Worm (Caenorhabditis elegans) whole organism, L4 larva: Measurements from ENCODE around the gene T05A8.2.

ENCODE experiments used
- F37D6.2 ChIP-seq: sonication (generic microtip); optimal IDR thresholded peaks from 2 replicates; lab custom pipeline; 2016; ENCODE audit warnings: mild to moderate bottlenecking, missing genetic modification characterization, missing compliant biosample characterization
- F49E8.2 ChIP-seq: sonication (generic microtip); optimal IDR thresholded peaks from 2 replicates; lab custom pipeline; 2016; ENCODE audit warnings: missing compliant biosample characterization, mild to moderate bottlenecking, missing genetic modification characterization, borderline replicate concordance
- T20F7.1 ChIP-seq: fragments of 200-800 bp; sonication (Bioruptor generic); optimal IDR thresholded peaks from 2 replicates; lab custom pipeline; 2018; ENCODE audit warnings: mild to moderate bottlenecking, missing genetic modification characterization, missing compliant biosample characterization
- Y48G9A.11 ChIP-seq: fragments of 200-800 bp; sonication (Bioruptor generic); IDR thresholded peaks from 2 replicates; pipeline ENCODE4 v1.3.6; 2022; ENCODE audit warnings: missing genetic modification reagents, missing genetic modification characterization, missing compliant biosample characterization
- Y5F2A.4 ChIP-seq: fragments of 200-800 bp; sonication (Bioruptor generic); optimal IDR thresholded peaks from 2 replicates; lab custom pipeline; 2018; ENCODE audit warnings: mild to moderate bottlenecking, missing genetic modification characterization, missing compliant biosample characterization
- aha-1 ChIP-seq: fragments of 150-350 bp; peaks from one replicate; lab custom pipeline; 2014; ENCODE audit warnings: missing biosample characterization, missing genetic modification characterization
- ama-1 ChIP-seq: fragments of 150-350 bp; optimal IDR thresholded peaks from 2 replicates; lab custom pipeline; 2014; ENCODE audit warnings: inconsistent platforms, mixed read lengths
- ceh-20 ChIP-seq: fragments of 200-800 bp; sonication (Bioruptor generic); IDR thresholded peaks from 2 replicates; pipeline ENCODE4 v1.3.6; 2022; ENCODE audit warnings: missing genetic modification reagents, missing genetic modification characterization, missing compliant biosample characterization
- ceh-28 ChIP-seq: fragments of 150-350 bp; optimal IDR thresholded peaks from 2 replicates; lab custom pipeline; 2014; ENCODE audit warnings: missing biosample characterization, missing genetic modification reagents, missing genetic modification characterization
- ceh-62 ChIP-seq: sonication (generic microtip); optimal IDR thresholded peaks from 2 replicates; lab custom pipeline; 2017; ENCODE audit warnings: missing biosample characterization, missing genetic modification characterization
- ceh-82 ChIP-seq: sonication (generic microtip); optimal IDR thresholded peaks from 2 replicates; lab custom pipeline; 2017; ENCODE audit warnings: missing biosample characterization, missing genetic modification characterization
- daf-12 ChIP-seq: fragments of 150-350 bp; optimal IDR thresholded peaks from 2 replicates; lab custom pipeline; 2014; ENCODE audit warnings: missing biosample characterization, missing genetic modification reagents, missing genetic modification characterization
- dmd-8 ChIP-seq: fragments of 200-800 bp; sonication (Bioruptor generic); IDR thresholded peaks from 2 replicates; pipeline ENCODE4 v1.3.6; 2022; ENCODE audit warnings: missing genetic modification characterization, missing compliant biosample characterization
- duxl-1 ChIP-seq: sonication (generic microtip); optimal IDR thresholded peaks from 2 replicates; lab custom pipeline; 2016; ENCODE audit warnings: mild to moderate bottlenecking, missing genetic modification characterization, moderate library complexity, missing compliant biosample characterization; ENCODE audit not compliant: poor library complexity
- egl-27 ChIP-seq: sonication (generic microtip); optimal IDR thresholded peaks from 3 replicates; lab custom pipeline; 2017; ENCODE audit warnings: missing biosample characterization, missing genetic modification reagents, missing genetic modification characterization
- fkh-10 ChIP-seq: fragments of 150-350 bp; optimal IDR thresholded peaks from 2 replicates; lab custom pipeline; 2014; ENCODE audit warnings: missing biosample characterization, missing genetic modification reagents, missing genetic modification characterization
- fos-1 ChIP-seq: fragments of 150-350 bp; optimal IDR thresholded peaks from 2 replicates; lab custom pipeline; 2014; ENCODE audit warnings: missing biosample characterization, missing genetic modification characterization
- hlh-11 ChIP-seq: fragments of 200-800 bp; sonication (Bioruptor generic); optimal IDR thresholded peaks from 2 replicates; lab custom pipeline; 2018; ENCODE audit warnings: mild to moderate bottlenecking, missing genetic modification characterization, missing compliant biosample characterization
- hlh-30 ChIP-seq: sonication (generic microtip); optimal IDR thresholded peaks from 2 replicates; lab custom pipeline; 2017; ENCODE audit warnings: antibody characterized with exemption, mild to moderate bottlenecking, missing genetic modification characterization, missing compliant biosample characterization; ENCODE audit not compliant: insufficient read depth
- jun-1 ChIP-seq: fragments of 150-350 bp; optimal IDR thresholded peaks from 2 replicates; lab custom pipeline; 2014; ENCODE audit warnings: missing biosample characterization, missing genetic modification reagents, missing genetic modification characterization
- lim-7 ChIP-seq: fragments of 200-800 bp; sonication (Bioruptor generic); IDR thresholded peaks from 2 replicates; pipeline ENCODE4 v1.3.6; 2022; ENCODE audit warnings: missing genetic modification characterization, missing compliant biosample characterization
- lin-1 ChIP-seq: fragments of 200-800 bp; sonication (Bioruptor generic); IDR thresholded peaks from 2 replicates; pipeline ENCODE4 v1.3.6; 2022; ENCODE audit warnings: missing genetic modification reagents, missing genetic modification characterization, missing compliant biosample characterization
- lin-38 ChIP-seq: fragments of 200-800 bp; sonication (Bioruptor generic); IDR thresholded peaks from 2 replicates; pipeline ENCODE4 v1.3.6; 2022; ENCODE audit warnings: missing genetic modification reagents, missing genetic modification characterization, missing compliant biosample characterization
- lin-39 ChIP-seq: fragments of 150-350 bp; optimal IDR thresholded peaks from 2 replicates; lab custom pipeline; 2014; ENCODE audit warnings: missing biosample characterization, missing genetic modification reagents, missing genetic modification characterization
- lsy-2 ChIP-seq, 2 experiments: fragments of 150-350 bp in 1 of 2; sonication (generic microtip) in 1 of 2; optimal IDR thresholded peaks; 2 replicates each; lab custom pipeline; 2014 to 2017; ENCODE audit warnings: missing biosample characterization in 2 of 2, missing genetic modification characterization in 2 of 2
- mep-1 ChIP-seq: fragments of 150-350 bp; sonication (generic microtip); optimal IDR thresholded peaks from 3 replicates; lab custom pipeline; 2014; ENCODE audit warnings: missing biosample characterization, missing genetic modification characterization
- mes-2 ChIP-seq: sonication (generic microtip); optimal IDR thresholded peaks from 2 replicates; lab custom pipeline; 2016; ENCODE audit warnings: missing genotype, mild to moderate bottlenecking, missing genetic modification characterization, missing compliant biosample characterization; ENCODE audit not compliant: poor library complexity, severe bottlenecking
- mxl-3 ChIP-seq: fragments of 200-800 bp; sonication (Bioruptor generic); optimal IDR thresholded peaks from 2 replicates; lab custom pipeline; 2018; ENCODE audit warnings: mild to moderate bottlenecking, missing genetic modification characterization, missing compliant biosample characterization
- nhr-102 ChIP-seq: sonication (generic microtip); optimal IDR thresholded peaks from 2 replicates; lab custom pipeline; 2016; ENCODE audit warnings: mild to moderate bottlenecking, missing genetic modification characterization, moderate library complexity, missing compliant biosample characterization
- nhr-11 ChIP-seq: fragments of 150-350 bp; optimal IDR thresholded peaks from 2 replicates; lab custom pipeline; 2014; ENCODE audit warnings: missing biosample characterization, missing genetic modification characterization
- nhr-111 ChIP-seq: fragments of 200-800 bp; sonication (Bioruptor generic); optimal IDR thresholded peaks from 2 replicates; lab custom pipeline; 2018; ENCODE audit warnings: mild to moderate bottlenecking, missing genetic modification characterization, missing compliant biosample characterization
- nhr-25 ChIP-seq: sonication (generic microtip); optimal IDR thresholded peaks from 2 replicates; lab custom pipeline; 2017; ENCODE audit warnings: missing genetic modification characterization, mild to moderate bottlenecking, missing compliant biosample characterization, antibody characterized with exemption, moderate library complexity, borderline replicate concordance; ENCODE audit not compliant: insufficient read depth
- nhr-28 ChIP-seq: fragments of 150-350 bp; optimal IDR thresholded peaks from 2 replicates; lab custom pipeline; 2014; ENCODE audit warnings: missing biosample characterization, missing genetic modification characterization
- nhr-77 ChIP-seq: fragments of 150-350 bp; optimal IDR thresholded peaks from 2 replicates; lab custom pipeline; 2014; ENCODE audit warnings: missing biosample characterization, missing genetic modification characterization
- rbr-2 ChIP-seq: sonication (generic microtip); optimal IDR thresholded peaks from 2 replicates; lab custom pipeline; 2016; ENCODE audit warnings: missing genotype, missing genetic modification characterization, missing compliant biosample characterization
- set-16 ChIP-seq: fragments of 200-800 bp; sonication (Bioruptor generic); IDR thresholded peaks from 2 replicates; pipeline ENCODE4 v1.3.6; 2022; ENCODE audit warnings: missing genetic modification reagents, missing genetic modification characterization, missing compliant biosample characterization
- skn-1 ChIP-seq: fragments of 150-350 bp; optimal IDR thresholded peaks from 2 replicates; lab custom pipeline; 2014; ENCODE audit warnings: missing biosample characterization, missing genetic modification characterization
- unc-130 ChIP-seq: sonication (generic microtip); optimal IDR thresholded peaks from 2 replicates; lab custom pipeline; 2016; ENCODE audit warnings: missing genetic modification reagents, missing genetic modification characterization, missing compliant biosample characterization
- unc-62 ChIP-seq, 3 experiments: fragments of 150-350 bp in 1 of 3; sonication (generic microtip); optimal IDR thresholded peaks in 2 of 3; peaks in 1 of 3; 1 replicate in 1 of 3; 2 replicates in 2 of 3; lab custom pipeline; 2014 to 2017; ENCODE audit warnings: missing biosample characterization in 3 of 3, missing genetic modification characterization in 3 of 3, missing genetic modification reagents in 3 of 3, missing genotype in 1 of 3
- zip-2 ChIP-seq: fragments of 150-350 bp; optimal IDR thresholded peaks from 2 replicates; lab custom pipeline; 2014; ENCODE audit warnings: missing biosample characterization, missing genetic modification characterization
- ztf-11 ChIP-seq: fragments of 150-350 bp; optimal IDR thresholded peaks from 2 replicates; lab custom pipeline; 2014; ENCODE audit warnings: missing biosample characterization, missing genetic modification characterization

The T05A8.2 gene

DNA sequence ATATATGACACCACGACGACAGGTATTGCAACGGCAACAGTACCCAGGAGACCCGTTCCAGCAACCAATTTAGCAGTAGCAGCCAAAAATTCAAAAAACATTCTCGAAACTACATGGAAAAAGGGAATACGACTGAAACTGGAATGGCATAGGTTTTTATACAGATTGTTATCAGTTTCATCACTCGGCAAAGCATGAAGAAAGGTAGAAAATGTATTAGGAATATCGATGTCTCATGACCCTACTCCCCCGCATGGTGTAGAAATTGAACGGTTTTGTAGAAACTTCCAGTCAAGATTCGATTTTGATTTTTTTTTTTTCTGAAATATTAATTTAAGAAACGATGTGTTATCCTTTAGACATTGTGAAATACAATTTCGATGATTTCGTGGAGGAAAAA lies at the start of gene T05A8.2:
Gene T05A8.2, minus strand, starts transcription at position 101 of the 400 bp plus-strand sequence.
- peak in 1 of 2 experiments; percentile 35 for TF ChIP-seq unc-62 (GFP tag; optimal IDR thresholded peaks at IDR 0.05 in 1 of 2; lab: Kevin White, UChicago)
- no peak for TF ChIP-seq unc-62 (tag; optimal IDR thresholded peaks at IDR 0.05; lab: Kevin White, UChicago)
- TF ChIP-seq skn-1 (tag; lab: Kevin White, UChicago), result no peak

DNA sequence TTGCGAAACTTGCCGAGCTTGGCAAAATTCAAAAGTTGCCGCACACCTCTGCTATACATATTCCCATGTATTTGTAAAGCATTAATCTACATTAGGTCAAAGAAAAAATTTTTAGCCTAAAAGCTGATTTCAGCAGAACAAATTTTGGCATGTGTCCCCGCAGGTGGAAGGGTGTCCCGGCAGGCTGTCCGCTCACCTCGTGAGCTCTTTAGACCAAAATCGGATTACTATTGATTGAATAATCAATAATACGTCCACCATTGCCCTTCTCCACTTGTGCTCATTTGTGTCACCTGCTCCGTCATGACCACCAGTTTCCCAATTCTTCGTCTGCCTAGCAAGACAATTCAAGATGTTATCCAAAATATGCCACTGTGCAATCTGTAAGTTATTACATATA lies 47.7 kb upstream of the T05A8.2 start, which contains the start of gene fbxb-107:
Gene fbxb-107, plus strand, starts transcription at position 297 of the 400 bp plus-strand sequence.
- TF ChIP-seq mep-1 (no peak), nhr-111 (GFP tag; lab: Kevin White, UChicago) (no peak), ztf-11 (tag; lab: Kevin White, UChicago) (no peak), ama-1 (lab: Kevin White, UChicago) (no peak), fos-1 (no peak), fkh-10 (GFP tag; lab: Kevin White, UChicago) (no peak), ceh-62 (tag; lab: Kevin White, UChicago) (no peak), egl-27 (tag; lab: Kevin White, UChicago) (no peak), hlh-30 (tag; lab: Kevin White, UChicago) (no peak), T20F7.1 (GFP tag; lab: Kevin White, UChicago) (no peak), ceh-82 (no peak), zip-2 (tag; lab: Kevin White, UChicago) (no peak), unc-62 (GFP tag; optimal IDR thresholded peaks at IDR 0.05 in 1 of 2; lab: Kevin White, UChicago) (no peak), unc-62 (tag; optimal IDR thresholded peaks at IDR 0.05; lab: Kevin White, UChicago) (no peak), duxl-1 (tag; lab: Kevin White, UChicago) (no peak), F37D6.2 (tag; lab: Kevin White, UChicago) (no peak), lsy-2 (tag; optimal IDR thresholded peaks at IDR 0.05; lab: Kevin White, UChicago) (no peak), Y5F2A.4 (GFP tag; lab: Kevin White, UChicago) (no peak)

DNA sequence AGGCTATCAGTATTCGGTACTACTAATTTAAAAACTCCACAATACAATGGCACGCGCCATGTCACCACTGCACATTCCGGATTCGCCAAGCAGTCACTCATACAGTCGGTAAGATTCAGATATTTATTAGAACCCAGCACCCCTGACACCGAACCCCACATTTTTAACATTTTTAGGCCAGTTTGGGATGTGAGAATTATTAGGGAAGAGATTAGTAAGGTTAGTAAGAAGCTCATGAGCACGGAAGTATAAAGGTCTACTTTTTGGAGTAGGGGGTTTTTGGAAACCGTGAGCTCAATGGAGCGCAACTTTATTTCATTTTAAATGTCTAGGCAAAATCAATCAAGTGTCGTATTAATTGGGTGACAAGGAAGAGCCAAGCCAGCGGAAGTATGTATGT lies 47.1 kb upstream of the T05A8.2 start, which contains the start of gene F29A7.8:
Gene F29A7.8, minus strand, starts transcription at position 101 of the 400 bp plus-strand sequence.
- TF ChIP-seq lin-39 (tag; lab: Kevin White, UChicago), result no peak
- TF ChIP-seq aha-1, result peak; percentile 12

- no peak for TF ChIP-seq fos-1
- TF ChIP-seq F49E8.2 (tag; lab: Kevin White, UChicago), result no peak
- TF ChIP-seq lim-7 (GFP tag; lab: Robert Waterston, UW), result no peak
- TF ChIP-seq dmd-8, result no peak
- no peak for TF ChIP-seq duxl-1 (tag; lab: Kevin White, UChicago)
- no peak for TF ChIP-seq nhr-28 (tag; lab: Kevin White, UChicago)
- TF ChIP-seq unc-62 (GFP tag; optimal IDR thresholded peaks at IDR 0.05 in 1 of 2; lab: Kevin White, UChicago), result peak in 1 of 2 experiments; percentile 94
- TF ChIP-seq unc-62 (tag; optimal IDR thresholded peaks at IDR 0.05; lab: Kevin White, UChicago), result no peak
- no peak for TF ChIP-seq Y48G9A.11 (GFP tag; lab: Robert Waterston, UW)
- no peak for TF ChIP-seq nhr-102
- TF ChIP-seq aha-1, result peak; percentile 53
- no peak for TF ChIP-seq hlh-11 (tag; lab: Kevin White, UChicago)
- no peak for TF ChIP-seq unc-130 (GFP tag; lab: Kevin White, UChicago)
- TF ChIP-seq ceh-20 (GFP tag; lab: Robert Waterston, UW), result no peak
Measured at ce11 chrII:2756351-2756750, 45.5 kb upstream of the T05A8.2 start.

- TF ChIP-seq set-16 (GFP tag; lab: Robert Waterston, UW) (peak; percentile 91), daf-12 (tag; lab: Kevin White, UChicago) (no peak)
Measured at ce11 chrII:2754595-2754994, 43.8 kb upstream of the T05A8.2 start.

ce11 chrII:2752999-2753398 lies 42.2 kb upstream of the T05A8.2 start, which contains the start of gene F29A7.3:
Gene F29A7.3 (plus strand): TSS chrII:2753299.
- no peak for TF ChIP-seq unc-130 (GFP tag; lab: Kevin White, UChicago)
- no peak for TF ChIP-seq lin-38
- TF ChIP-seq rbr-2, result no peak
- no peak for TF ChIP-seq mep-1
- TF ChIP-seq nhr-77, result no peak
- TF ChIP-seq mes-2 (tag; lab: Kevin White, UChicago), result no peak
- TF ChIP-seq nhr-25 (tag; lab: Kevin White, UChicago), result no peak
- no peak for TF ChIP-seq lim-7 (GFP tag; lab: Robert Waterston, UW)
- TF ChIP-seq lin-1, result no peak
- TF ChIP-seq ceh-28 (tag; lab: Kevin White, UChicago), result no peak
- TF ChIP-seq jun-1, result no peak
- TF ChIP-seq nhr-11, result no peak
- no peak for TF ChIP-seq mxl-3
